Comparison of ENCODE assay signal across 5 fruit fly cellular contexts in genomic region chrX:1470562-1470961, dm6.
TF ChIP-seq lines count a peak whose summit lies in the region.

pck (plus strand) TSS chrX:1470666.

- TF ChIP-seq CTCF in whole organism, embryonic (GFP tag; optimal IDR thresholded peaks at IDR 0.05; lab: Kevin White, UChicago) = peak; percentile 26

TF ChIP-seq in whole organism, adult, 20 proteins besides CTCF, POLR2A, EP300 and RAD21 (continues in another document):
- TF ChIP-seq bab1 (GFP tag; optimal IDR thresholded peaks at IDR 0.05; lab: Kevin White, UChicago) = peak; percentile 56
- TF ChIP-seq CG7045 (GFP tag; optimal IDR thresholded peaks at IDR 0.05; lab: Kevin White, UChicago) = no peak
- TF ChIP-seq pad (GFP tag; optimal IDR thresholded peaks at IDR 0.05; lab: Kevin White, UChicago) = peak; percentile 56
- peak; percentile 66 for TF ChIP-seq CG11617 (GFP tag; optimal IDR thresholded peaks at IDR 0.05; lab: Kevin White, UChicago)
- TF ChIP-seq CG14711 (tag; optimal IDR thresholded peaks at IDR 0.05; lab: Kevin White, UChicago) = peak; percentile 68
- TF ChIP-seq toe (GFP tag; optimal IDR thresholded peaks at IDR 0.05; lab: Kevin White, UChicago) = peak; percentile 60
- peak; percentile 57 for TF ChIP-seq Crg-1 (GFP tag; optimal IDR thresholded peaks at IDR 0.05; lab: Kevin White, UChicago)
- no peak for TF ChIP-seq Clk (GFP tag; optimal IDR thresholded peaks at IDR 0.05; lab: Kevin White, UChicago)
- peak; percentile 36 for TF ChIP-seq tj (GFP tag; optimal IDR thresholded peaks at IDR 0.05; lab: Kevin White, UChicago)
- TF ChIP-seq ovo (GFP tag; optimal IDR thresholded peaks at IDR 0.05; lab: Kevin White, UChicago) = peak; percentile 78
- TF ChIP-seq CG33017 (tag; optimal IDR thresholded peaks at IDR 0.05; lab: Kevin White, UChicago) = peak; percentile 10
- TF ChIP-seq CG1620 (GFP tag; optimal IDR thresholded peaks at IDR 0.05; lab: Kevin White, UChicago) = peak; percentile 77
- peak; percentile 54 for TF ChIP-seq CG7101 (tag; optimal IDR thresholded peaks at IDR 0.05; lab: Kevin White, UChicago)
- no peak for TF ChIP-seq CG12768 (GFP tag; optimal IDR thresholded peaks at IDR 0.05; lab: Kevin White, UChicago)
- TF ChIP-seq Mnt (GFP tag; optimal IDR thresholded peaks at IDR 0.05; lab: Kevin White, UChicago) = peak; percentile 86
- peak; percentile 81 for TF ChIP-seq Hr96 (GFP tag; optimal IDR thresholded peaks at IDR 0.05; lab: Kevin White, UChicago)
- no peak for TF ChIP-seq cic (GFP tag; optimal IDR thresholded peaks at IDR 0.05; lab: Kevin White, UChicago)
- no peak for TF ChIP-seq cnc (optimal IDR thresholded peaks at IDR 0.05; lab: Kevin White, UChicago)

TF ChIP-seq in whole organism, embryonic, 481 proteins besides CTCF, POLR2A, EP300 and RAD21 (continues in another document):
- no peak for TF ChIP-seq esg (GFP tag; conservative IDR thresholded peaks at IDR 0.05; lab: Robert Waterston, UW)
- TF ChIP-seq da (GFP tag; optimal IDR thresholded peaks at IDR 0.05; lab: Kevin White, UChicago) = no peak
- peak; percentile 63 for TF ChIP-seq Hr3 (GFP tag; optimal IDR thresholded peaks at IDR 0.05; lab: Kevin White, UChicago)
- TF ChIP-seq jigr1 (GFP tag; IDR thresholded peaks at IDR 0.05; lab: Robert Waterston, UW) = no peak
- no peak for TF ChIP-seq CG16779 (GFP tag; IDR thresholded peaks at IDR 0.05; lab: Robert Waterston, UW)
- peak; percentile 51 for TF ChIP-seq CG13424 (tag; optimal IDR thresholded peaks at IDR 0.05; lab: Kevin White, UChicago)
- peak; percentile 24 for TF ChIP-seq CG12299 (tag; optimal IDR thresholded peaks at IDR 0.05; lab: Kevin White, UChicago)
- TF ChIP-seq CG17912 (GFP tag; optimal IDR thresholded peaks at IDR 0.05; lab: Kevin White, UChicago) = peak; percentile 1
- TF ChIP-seq sob (GFP tag; IDR thresholded peaks at IDR 0.05; lab: Robert Waterston, UW) = peak; percentile 63; the same call in 1 of the 2 replicates
- TF ChIP-seq CG17568 (GFP tag; optimal IDR thresholded peaks at IDR 0.05; lab: Kevin White, UChicago) = no peak
- peak; percentile 64 for TF ChIP-seq CG8388 (GFP tag; optimal IDR thresholded peaks at IDR 0.05; lab: Kevin White, UChicago)
- TF ChIP-seq CG17186 (GFP tag; optimal IDR thresholded peaks at IDR 0.05; lab: Kevin White, UChicago) = peak; percentile 78
- TF ChIP-seq stc (GFP tag; IDR thresholded peaks at IDR 0.05; lab: Robert Waterston, UW) = peak; percentile 70; the same call in 1 of the 2 replicates
- peak; percentile 78 for TF ChIP-seq CG12391 (tag; optimal IDR thresholded peaks at IDR 0.05; lab: Kevin White, UChicago)
- peak; percentile 72 for TF ChIP-seq Ptx1 (GFP tag; IDR thresholded peaks at IDR 0.05; lab: Robert Waterston, UW)
- peak; percentile 40 for TF ChIP-seq Fer3 (tag; optimal IDR thresholded peaks at IDR 0.05; lab: Kevin White, UChicago)
- TF ChIP-seq lov (optimal IDR thresholded peaks at IDR 0.05; lab: Kevin White, UChicago) = no peak
- TF ChIP-seq lov (GFP tag; IDR thresholded peaks at IDR 0.05; lab: Robert Waterston, UW) = peak; percentile 75; the same call in 1 of the 3 replicates

TF ChIP-seq in whole organism, prepupa, 60 proteins besides CTCF, POLR2A, EP300 and RAD21 (continues in another document):
- no peak for TF ChIP-seq dac (GFP tag; optimal IDR thresholded peaks at IDR 0.05; lab: Kevin White, UChicago)
- peak; percentile 76 for TF ChIP-seq CG3919 (GFP tag; optimal IDR thresholded peaks at IDR 0.05; lab: Kevin White, UChicago)
- peak; percentile 41 for TF ChIP-seq CG8632 (GFP tag; optimal IDR thresholded peaks at IDR 0.05; lab: Kevin White, UChicago)
- peak; percentile 15 for TF ChIP-seq Lpt (GFP tag; optimal IDR thresholded peaks at IDR 0.05; lab: Kevin White, UChicago)
- TF ChIP-seq topi (GFP tag; optimal IDR thresholded peaks at IDR 0.05; lab: Kevin White, UChicago) = peak; percentile 65
- TF ChIP-seq CG10669 (GFP tag; optimal IDR thresholded peaks at IDR 0.05; lab: Kevin White, UChicago) = no peak
- no peak for TF ChIP-seq CG11294 (GFP tag; IDR thresholded peaks at IDR 0.05; lab: Robert Waterston, UW)
- no peak for TF ChIP-seq ss (GFP tag; optimal IDR thresholded peaks at IDR 0.05; lab: Kevin White, UChicago)
- no peak for TF ChIP-seq spab (GFP tag; optimal IDR thresholded peaks at IDR 0.05; lab: Kevin White, UChicago)
- no peak for TF ChIP-seq Met (GFP tag; optimal IDR thresholded peaks at IDR 0.05; lab: Kevin White, UChicago)
- TF ChIP-seq salr (GFP tag; optimal IDR thresholded peaks at IDR 0.05; lab: Kevin White, UChicago) = peak in 1 of 2 experiments; percentile 24
- peak; percentile 70 for TF ChIP-seq pdm3 (GFP tag; optimal IDR thresholded peaks at IDR 0.05; lab: Kevin White, UChicago)
- peak; percentile 77 for TF ChIP-seq eg (GFP tag; IDR thresholded peaks at IDR 0.05; lab: Robert Waterston, UW)
- peak; percentile 66 for TF ChIP-seq Eip75B (GFP tag; optimal IDR thresholded peaks at IDR 0.05; lab: Kevin White, UChicago)
- TF ChIP-seq CG6854 (GFP tag; optimal IDR thresholded peaks at IDR 0.05; lab: Kevin White, UChicago) = no peak
- peak; percentile 67 for TF ChIP-seq OdsH (GFP tag; optimal IDR thresholded peaks at IDR 0.05; lab: Kevin White, UChicago)
- peak; percentile 60 for TF ChIP-seq achi (GFP tag; optimal IDR thresholded peaks at IDR 0.05; lab: Kevin White, UChicago)
- TF ChIP-seq CG3032 (tag; optimal IDR thresholded peaks at IDR 0.05; lab: Kevin White, UChicago) = peak; percentile 23
- 0 out of 3 replicates have a peak, but pooled peaks have one; percentile 30 for TF ChIP-seq CG8119 (GFP tag; IDR thresholded peaks at IDR 0.05; lab: Robert Waterston, UW)
- TF ChIP-seq Ets96B (tag; optimal IDR thresholded peaks at IDR 0.05; lab: Kevin White, UChicago) = peak; percentile 26

TF ChIP-seq in whole organism, pupa, 21 proteins besides CTCF, POLR2A, EP300 and RAD21:
- TF ChIP-seq fd96Ca (GFP tag; IDR thresholded peaks at IDR 0.05; lab: Robert Waterston, UW) (peak; percentile 78), Pif1A (GFP tag; optimal IDR thresholded peaks at IDR 0.05; lab: Kevin White, UChicago) (no peak), Pif1B (GFP tag; optimal IDR thresholded peaks at IDR 0.05; lab: Kevin White, UChicago) (no peak), gl (tag; optimal IDR thresholded peaks at IDR 0.05; lab: Kevin White, UChicago) (no peak), Ets98B (GFP tag; IDR thresholded peaks at IDR 0.05; lab: Robert Waterston, UW) (peak; percentile 52; the same call in 1 of the 2 replicates), Snoo (tag; optimal IDR thresholded peaks at IDR 0.05; lab: Kevin White, UChicago) (peak; percentile 10), rn (GFP tag; IDR thresholded peaks at IDR 0.05; lab: Robert Waterston, UW) (no peak), CG15710 (tag; optimal IDR thresholded peaks at IDR 0.05; lab: Kevin White, UChicago) (peak; percentile 18), CG9948 (tag; optimal IDR thresholded peaks at IDR 0.05; lab: Kevin White, UChicago) (peak; percentile 29), CG4496 (GFP tag; IDR thresholded peaks at IDR 0.05; lab: Robert Waterston, UW) (peak; percentile 70), D1 (tag; optimal IDR thresholded peaks at IDR 0.05; lab: Kevin White, UChicago) (no peak), CG14655 (GFP tag; optimal IDR thresholded peaks at IDR 0.05; lab: Kevin White, UChicago) (no peak), CG13204 (GFP tag; optimal IDR thresholded peaks at IDR 0.05; lab: Kevin White, UChicago) (no peak), CG8159 (tag; optimal IDR thresholded peaks at IDR 0.05; lab: Kevin White, UChicago) (peak; percentile 1), CG17806 (tag; optimal IDR thresholded peaks at IDR 0.05; lab: Kevin White, UChicago) (peak; percentile 27), CG10348 (GFP tag; IDR thresholded peaks at IDR 0.05; lab: Robert Waterston, UW) (no peak), CG34367 (tag; optimal IDR thresholded peaks at IDR 0.05; lab: Kevin White, UChicago) (no peak), CG8301 (tag; optimal IDR thresholded peaks at IDR 0.05; lab: Kevin White, UChicago) (no peak), CG12605 (GFP tag; IDR thresholded peaks at IDR 0.05; lab: Robert Waterston, UW) (no peak), CG32121 (GFP tag; IDR thresholded peaks at IDR 0.05; lab: Robert Waterston, UW) (peak; percentile 47; the same call in 1 of the 2 replicates)

TF ChIP-seq in whole organism, wandering third instar larva, 38 proteins besides CTCF, POLR2A, EP300 and RAD21:
- TF ChIP-seq dl (GFP tag; optimal IDR thresholded peaks at IDR 0.05; lab: Kevin White, UChicago; ENCODE audit: insufficient read depth in 1 of 2, partially characterized antibody in 2 of 2) (no peak), fru (GFP tag; optimal IDR thresholded peaks at IDR 0.05; lab: Kevin White, UChicago) (peak; percentile 75), Rel (GFP tag; optimal IDR thresholded peaks at IDR 0.05; lab: Kevin White, UChicago) (no peak), Rel (tag; optimal IDR thresholded peaks at IDR 0.05; lab: Kevin White, UChicago) (peak; percentile 19), ey (GFP tag; optimal IDR thresholded peaks at IDR 0.05; lab: Kevin White, UChicago) (peak; percentile 74), foxo (GFP tag; optimal IDR thresholded peaks at IDR 0.05; lab: Kevin White, UChicago) (peak in 1 of 2 experiments; percentile 83), Jra (GFP tag; optimal IDR thresholded peaks at IDR 0.05; lab: Kevin White, UChicago) (no peak), sv (GFP tag; optimal IDR thresholded peaks at IDR 0.05; lab: Kevin White, UChicago) (peak; percentile 71), rgr (GFP tag; optimal IDR thresholded peaks at IDR 0.05; lab: Kevin White, UChicago) (peak; percentile 82), Sp1 (GFP tag; optimal IDR thresholded peaks at IDR 0.05; lab: Kevin White, UChicago) (peak; percentile 51), Hr83 (GFP tag; optimal IDR thresholded peaks at IDR 0.05; lab: Kevin White, UChicago; ENCODE audit: poor library complexity, severe bottlenecking) (peak; percentile 11), woc (GFP tag; optimal IDR thresholded peaks at IDR 0.05; lab: Kevin White, UChicago) (no peak), Vsx2 (GFP tag; optimal IDR thresholded peaks at IDR 0.05; lab: Kevin White, UChicago; ENCODE audit: partially characterized antibody) (no peak), br (GFP tag; optimal IDR thresholded peaks at IDR 0.05; lab: Kevin White, UChicago) (peak; percentile 79), h (GFP tag; optimal IDR thresholded peaks at IDR 0.05; lab: Kevin White, UChicago) (peak; percentile 84), GATAd (GFP tag; optimal IDR thresholded peaks at IDR 0.05; lab: Kevin White, UChicago) (peak; percentile 39), Abd-B (GFP tag; optimal IDR thresholded peaks at IDR 0.05; lab: Kevin White, UChicago) (no peak), HLH106 (tag; optimal IDR thresholded peaks at IDR 0.05; lab: Kevin White, UChicago) (peak; percentile 49), OdsH (GFP tag; optimal IDR thresholded peaks at IDR 0.05; lab: Kevin White, UChicago) (peak; percentile 75), sage (GFP tag; optimal IDR thresholded peaks at IDR 0.05; lab: Kevin White, UChicago) (no peak), psq (GFP tag; optimal IDR thresholded peaks at IDR 0.05; lab: Kevin White, UChicago) (peak; percentile 58)
